Fruit fly (Drosophila melanogaster): ENCODE measurements around the gene CG6325.

dm6 chr3R:10379409-10379808 lies 27.7 kb downstream of the CG6325 start:
- TF ChIP-seq pan (optimal IDR thresholded peaks at IDR 0.05) (no peak), usp (GFP tag; optimal IDR thresholded peaks at IDR 0.05) (no peak)

Measured in whole organism.